Fruit fly (Drosophila melanogaster): ENCODE data around the gene CG10650.

The CG10650 gene

dm6 chr2L:19021278-19022220 is 25.8 kb upstream of the CG10650 start (continued):
- TF ChIP-seq CG12744 (GFP tag; optimal IDR thresholded peaks at IDR 0.05), result no peak
- TF ChIP-seq bab2 (GFP tag; optimal IDR thresholded peaks at IDR 0.05), result peak; percentile 39
- TF ChIP-seq CG4854 (GFP tag; optimal IDR thresholded peaks at IDR 0.05), result peak; percentile 17
- peak; percentile 84 for TF ChIP-seq CG18619 (GFP tag; optimal IDR thresholded peaks at IDR 0.05)
- no peak for TF ChIP-seq Optix (GFP tag; IDR thresholded peaks at IDR 0.05)
- peak; percentile 56 for TF ChIP-seq CG12942 (GFP tag; optimal IDR thresholded peaks at IDR 0.05)
- TF ChIP-seq CG31365 (tag; optimal IDR thresholded peaks at IDR 0.05), result peak; percentile 25
- TF ChIP-seq CG3407 (GFP tag; optimal IDR thresholded peaks at IDR 0.05), result peak; percentile 58
- TF ChIP-seq mld (GFP tag; IDR thresholded peaks at IDR 0.05; ENCODE audit: partially characterized antibody), result no peak
- TF ChIP-seq CG10366 (GFP tag; IDR thresholded peaks at IDR 0.05), result peak; percentile 71
- no peak for TF ChIP-seq CG5953 (GFP tag; IDR thresholded peaks at IDR 0.05)
- peak; percentile 78 for TF ChIP-seq unpg (GFP tag; optimal IDR thresholded peaks at IDR 0.05)
- no peak for TF ChIP-seq luna (GFP tag; optimal IDR thresholded peaks at IDR 0.05)
- TF ChIP-seq ato (GFP tag; IDR thresholded peaks at IDR 0.05; ENCODE audit: partially characterized antibody), result no peak
- TF ChIP-seq TFAM (GFP tag; optimal IDR thresholded peaks at IDR 0.05), result no peak
- TF ChIP-seq CG3281 (GFP tag; optimal IDR thresholded peaks at IDR 0.05), result peak; percentile 73
- TF ChIP-seq CG13775 (GFP tag; optimal IDR thresholded peaks at IDR 0.05), result peak; percentile 68
- no peak for TF ChIP-seq Doc3 (GFP tag; IDR thresholded peaks at IDR 0.05; ENCODE audit: partially characterized antibody)
- TF ChIP-seq CG14050 (GFP tag; IDR thresholded peaks at IDR 0.05), result peak; percentile 64
- peak; percentile 83 for TF ChIP-seq NfI (GFP tag; optimal IDR thresholded peaks at IDR 0.05)
- TF ChIP-seq CG5180 (GFP tag; optimal IDR thresholded peaks at IDR 0.05), result peak; percentile 58
- peak; percentile 65 for TF ChIP-seq Blimp-1 (GFP tag; optimal IDR thresholded peaks at IDR 0.05)
- peak; percentile 86 for TF ChIP-seq CG11504 (tag; optimal IDR thresholded peaks at IDR 0.05)
- peak; percentile 55 for TF ChIP-seq onecut (GFP tag; IDR thresholded peaks at IDR 0.05)
- peak; percentile 38 for TF ChIP-seq kah (GFP tag; optimal IDR thresholded peaks at IDR 0.05)
- peak; percentile 39 for TF ChIP-seq CG18476 (GFP tag; optimal IDR thresholded peaks at IDR 0.05)
- TF ChIP-seq wor (GFP tag; IDR thresholded peaks at IDR 0.05), result peak; percentile 69
- TF ChIP-seq zen (tag; optimal IDR thresholded peaks at IDR 0.05), result peak; percentile 4
- TF ChIP-seq Myb (GFP tag; optimal IDR thresholded peaks at IDR 0.05), result peak; percentile 24
- TF ChIP-seq MTF-1 (GFP tag; optimal IDR thresholded peaks at IDR 0.05; ENCODE audit: borderline replicate concordance), result no peak
- peak; percentile 63 for TF ChIP-seq Deaf1 (tag; optimal IDR thresholded peaks at IDR 0.05)
- TF ChIP-seq CG17802 (tag; optimal IDR thresholded peaks at IDR 0.05), result peak; percentile 16
- peak; percentile 20 for TF ChIP-seq CG10462 (GFP tag; optimal IDR thresholded peaks at IDR 0.05)
- TF ChIP-seq lov (optimal IDR thresholded peaks at IDR 0.05), result no peak
- TF ChIP-seq lov (GFP tag; IDR thresholded peaks at IDR 0.05), result no peak
- TF ChIP-seq shn (GFP tag; optimal IDR thresholded peaks at IDR 0.05), result peak; percentile 49
- peak; percentile 38; the same call in 1 of the 2 replicates for TF ChIP-seq ap (GFP tag; IDR thresholded peaks at IDR 0.05)
- no peak for TF ChIP-seq Dref (GFP tag; IDR thresholded peaks at IDR 0.05)
- TF ChIP-seq insv (GFP tag; optimal IDR thresholded peaks at IDR 0.05), result peak in 1 of 2 experiments; percentile 44
- TF ChIP-seq prd (optimal IDR thresholded peaks at IDR 0.05), result no peak
- peak; percentile 48; the same call in 2 of the 3 replicates for TF ChIP-seq prd (GFP tag; IDR thresholded peaks at IDR 0.05)
- TF ChIP-seq Dek (tag; optimal IDR thresholded peaks at IDR 0.05), result peak; percentile 78
- TF ChIP-seq CG5245 (GFP tag; optimal IDR thresholded peaks at IDR 0.05), result peak; percentile 57
- no peak for TF ChIP-seq tna (GFP tag; IDR thresholded peaks at IDR 0.05; ENCODE audit: partially characterized antibody)
- peak; percentile 38; the same call in 1 of the 2 replicates for TF ChIP-seq Nf-YA (GFP tag; IDR thresholded peaks at IDR 0.05)
- TF ChIP-seq chn (GFP tag; optimal IDR thresholded peaks at IDR 0.05), result peak; percentile 49
- TF ChIP-seq sc (optimal IDR thresholded peaks at IDR 0.05), result no peak
- TF ChIP-seq sc (GFP tag; optimal IDR thresholded peaks at IDR 0.05), result peak; percentile 80
- no peak for TF ChIP-seq CG3726 (GFP tag; IDR thresholded peaks at IDR 0.05)

All from whole organism, embryonic.